Fruit fly (Drosophila melanogaster) whole organism, embryonic: ENCODE data around the gene Ppat-Dpck.
A peak's percentile ranks its signal among the peaks of the same experiment; 100 is the strongest.

ENCODE experiments used
- Atf-2 ChIP-seq: fragments of 200-800 bp; sonication (Bioruptor generic); optimal IDR thresholded peaks from 2 replicates; lab custom pipeline; 2016; ENCODE audit warnings: missing biosample characterization, missing genetic modification characterization
- C15 ChIP-seq: fragments of 200-800 bp; sonication (Bioruptor generic); IDR thresholded peaks from 3 replicates; pipeline ENCODE4 v1.3.6; 2022; ENCODE audit warnings: missing biosample characterization, missing genetic modification characterization
- CG10462 ChIP-seq: fragments of 200-800 bp; sonication (Bioruptor generic); optimal IDR thresholded peaks from 2 replicates; lab custom pipeline; 2016; ENCODE audit warnings: missing biosample characterization, missing genetic modification characterization
- CG11093 ChIP-seq: fragments of 200-800 bp; sonication (Bioruptor generic); IDR thresholded peaks from 3 replicates; pipeline ENCODE4 v1.3.6; 2022; ENCODE audit warnings: missing biosample characterization, missing genetic modification characterization
- CG12391 ChIP-seq: fragments of 200-800 bp; sonication (Bioruptor generic); optimal IDR thresholded peaks from 3 replicates; lab custom pipeline; 2018; ENCODE audit warnings: missing biosample characterization, mild to moderate bottlenecking, missing genetic modification characterization, moderate library complexity
- CG13287 ChIP-seq: fragments of 200-800 bp; sonication (Bioruptor generic); IDR thresholded peaks from 2 replicates; pipeline ENCODE4 v1.3.6; 2022; ENCODE audit warnings: missing biosample characterization, missing genetic modification characterization; ENCODE audit not compliant: partially characterized antibody
- CG13894 ChIP-seq: fragments of 200-800 bp; sonication (Bioruptor generic); optimal IDR thresholded peaks from 3 replicates; lab custom pipeline; 2018; ENCODE audit warnings: missing biosample characterization, mild to moderate bottlenecking, missing genetic modification characterization, moderate library complexity
- CG14710 ChIP-seq: fragments of 200-800 bp; sonication (Bioruptor generic); optimal IDR thresholded peaks from 3 replicates; lab custom pipeline; 2019; ENCODE audit warnings: missing biosample characterization, mild to moderate bottlenecking, missing genetic modification characterization, moderate library complexity
- CG1602 ChIP-seq: fragments of 200-800 bp; sonication (Bioruptor generic); optimal IDR thresholded peaks from 3 replicates; lab custom pipeline; 2016; ENCODE audit warnings: missing biosample characterization, missing genetic modification characterization
- CG17186 ChIP-seq: fragments of 200-800 bp; sonication (Bioruptor generic); optimal IDR thresholded peaks from 3 replicates; lab custom pipeline; 2017; ENCODE audit warnings: missing biosample characterization, missing genetic modification reagents, missing genetic modification characterization
- CG17328 ChIP-seq: fragments of 200-800 bp; sonication (Bioruptor generic); IDR thresholded peaks from 2 replicates; pipeline ENCODE4 v1.3.6; 2022; ENCODE audit warnings: missing biosample characterization, missing genetic modification characterization
- CG17802 ChIP-seq: fragments of 200-800 bp; sonication (Bioruptor generic); optimal IDR thresholded peaks from 2 replicates; lab custom pipeline; 2018; ENCODE audit warnings: missing biosample characterization, mild to moderate bottlenecking, missing genetic modification characterization, moderate library complexity
- CG1792 ChIP-seq: fragments of 200-800 bp; sonication (Bioruptor generic); optimal IDR thresholded peaks from 2 replicates; lab custom pipeline; 2016; ENCODE audit warnings: missing biosample characterization, missing genetic modification characterization
- CG2116 ChIP-seq: fragments of 200-800 bp; sonication (Bioruptor generic); optimal IDR thresholded peaks from 3 replicates; lab custom pipeline; 2018; ENCODE audit warnings: missing biosample characterization, mild to moderate bottlenecking, missing genetic modification characterization
- CG2678 ChIP-seq: fragments of 200-800 bp; sonication (Bioruptor generic); optimal IDR thresholded peaks from 3 replicates; lab custom pipeline; 2019; ENCODE audit warnings: missing biosample characterization, mild to moderate bottlenecking, missing genetic modification characterization, moderate library complexity
- CG2875 ChIP-seq: fragments of 200-800 bp; sonication (Bioruptor generic); optimal IDR thresholded peaks from 2 replicates; lab custom pipeline; 2017; ENCODE audit warnings: missing biosample characterization, mild to moderate bottlenecking, missing genetic modification characterization, missing genetic modification reagents
- CG30403 ChIP-seq: fragments of 200-800 bp; sonication (Bioruptor generic); optimal IDR thresholded peaks from 3 replicates; lab custom pipeline; 2016; ENCODE audit warnings: missing biosample characterization, missing genetic modification characterization
- CG4617 ChIP-seq: fragments of 200-800 bp; sonication (Bioruptor generic); optimal IDR thresholded peaks from 3 replicates; lab custom pipeline; 2016; ENCODE audit warnings: missing biosample characterization, missing genetic modification characterization, borderline replicate concordance
- CG5953 ChIP-seq: fragments of 200-800 bp; sonication (Bioruptor generic); IDR thresholded peaks from 2 replicates; pipeline ENCODE4 v1.3.6; 2022; ENCODE audit warnings: missing biosample characterization, missing genetic modification characterization
- CG6813 ChIP-seq: fragments of 200-800 bp; sonication (Bioruptor generic); optimal IDR thresholded peaks from 2 replicates; lab custom pipeline; 2017; ENCODE audit warnings: missing biosample characterization, missing genetic modification characterization, mild to moderate bottlenecking, moderate library complexity, missing genetic modification reagents
- CG6854 ChIP-seq: fragments of 200-800 bp; sonication (Bioruptor generic); optimal IDR thresholded peaks from 3 replicates; lab custom pipeline; 2017; ENCODE audit warnings: missing biosample characterization, mild to moderate bottlenecking, missing genetic modification characterization
- Camta ChIP-seq: fragments of 200-800 bp; sonication (Bioruptor generic); optimal IDR thresholded peaks from 2 replicates; lab custom pipeline; 2016; ENCODE audit warnings: missing biosample characterization, missing genetic modification characterization
- Dfd ChIP-seq, 2 experiments: fragments of >200 bp; optimal IDR thresholded peaks; 2 replicates each; lab custom pipeline; 2017; ENCODE audit warnings: missing biosample characterization in 2 of 2, missing genetic modification characterization in 2 of 2
- Dll ChIP-seq: fragments of 200-800 bp; sonication (Bioruptor generic); IDR thresholded peaks from 4 replicates; pipeline ENCODE4 v1.3.6; 2022; ENCODE audit warnings: missing biosample characterization, missing genetic modification characterization; ENCODE audit not compliant: partially characterized antibody
- Dp ChIP-seq: fragments of 200-800 bp; sonication (Bioruptor generic); optimal IDR thresholded peaks from 2 replicates; lab custom pipeline; 2018; ENCODE audit warnings: missing biosample characterization, mild to moderate bottlenecking, missing genetic modification characterization, moderate library complexity
- HmgD ChIP-seq: fragments of 200-800 bp; sonication (Bioruptor generic); optimal IDR thresholded peaks from 3 replicates; lab custom pipeline; 2016; ENCODE audit warnings: missing biosample characterization, missing genetic modification characterization
- Lhr ChIP-seq: fragments of 200-800 bp; sonication (Bioruptor generic); optimal IDR thresholded peaks from 3 replicates; lab custom pipeline; 2017; ENCODE audit warnings: mild to moderate bottlenecking, missing biosample characterization, missing genetic modification reagents, missing genetic modification characterization
- Myb ChIP-seq: fragments of 200-800 bp; sonication (Bioruptor generic); optimal IDR thresholded peaks from 2 replicates; lab custom pipeline; 2016; ENCODE audit warnings: missing biosample characterization, missing genetic modification characterization
- Nf-YA ChIP-seq: fragments of 200-800 bp; sonication (Bioruptor generic); IDR thresholded peaks from 2 replicates; pipeline ENCODE4 v1.3.6; 2022; ENCODE audit warnings: missing biosample characterization, missing genetic modification characterization
- Six4 ChIP-seq: fragments of 200-800 bp; sonication (Bioruptor generic); optimal IDR thresholded peaks from 2 replicates; lab custom pipeline; 2016; ENCODE audit warnings: missing biosample characterization, missing genetic modification characterization
- Sry-β ChIP-seq: fragments of 200-800 bp; sonication (Bioruptor generic); optimal IDR thresholded peaks from 2 replicates; lab custom pipeline; 2018; ENCODE audit warnings: missing biosample characterization, mild to moderate bottlenecking, missing genetic modification characterization, moderate library complexity
- Vsx1 ChIP-seq: fragments of 200-800 bp; sonication (Bioruptor generic); optimal IDR thresholded peaks from 2 replicates; lab custom pipeline; 2017; ENCODE audit warnings: missing biosample characterization, mild to moderate bottlenecking, missing genetic modification characterization, missing genetic modification reagents
- YL-1 ChIP-seq: fragments of 200-800 bp; sonication (Bioruptor generic); optimal IDR thresholded peaks from 3 replicates; lab custom pipeline; 2017; ENCODE audit warnings: missing biosample characterization, mild to moderate bottlenecking, missing genetic modification characterization
- aop ChIP-seq: fragments of 200-800 bp; sonication (Bioruptor generic); IDR thresholded peaks from 2 replicates; pipeline ENCODE4 v1.3.6; 2022; ENCODE audit warnings: missing biosample characterization, missing genetic modification characterization
- ato ChIP-seq: fragments of 200-800 bp; sonication (Bioruptor generic); IDR thresholded peaks from 2 replicates; pipeline ENCODE4 v1.3.6; 2022; ENCODE audit warnings: missing biosample characterization, missing genetic modification characterization; ENCODE audit not compliant: partially characterized antibody
- br ChIP-seq: fragments of >200 bp; optimal IDR thresholded peaks from 2 replicates; lab custom pipeline; 2017
- da ChIP-seq: fragments of 200-800 bp; sonication (Bioruptor generic); optimal IDR thresholded peaks from 2 replicates; lab custom pipeline; 2016; ENCODE audit warnings: missing biosample characterization, missing genetic modification characterization
- dpn ChIP-seq, 2 experiments: fragments of 200-800 bp; sonication (Bioruptor generic); optimal IDR thresholded peaks; 3 replicates each; lab custom pipeline; 2016; ENCODE audit warnings: missing biosample characterization in 2 of 2, missing genetic modification characterization in 2 of 2
- dysf ChIP-seq: fragments of 200-800 bp; sonication (Bioruptor generic); IDR thresholded peaks from 3 replicates; pipeline ENCODE4 v1.3.6; 2022; ENCODE audit warnings: missing biosample characterization, missing genetic modification characterization
- fu2 ChIP-seq: fragments of 200-800 bp; sonication (Bioruptor generic); optimal IDR thresholded peaks from 2 replicates; lab custom pipeline; 2016; ENCODE audit warnings: missing biosample characterization, missing genetic modification characterization
- inv ChIP-seq: fragments of 200-800 bp; sonication (Bioruptor generic); IDR thresholded peaks from 2 replicates; pipeline ENCODE4 v1.3.6; 2022; ENCODE audit warnings: missing biosample characterization, missing genetic modification characterization; ENCODE audit not compliant: partially characterized antibody
- nmo ChIP-seq: fragments of 200-800 bp; sonication (Bioruptor generic); optimal IDR thresholded peaks from 2 replicates; lab custom pipeline; 2018; ENCODE audit warnings: missing biosample characterization, mild to moderate bottlenecking, missing genetic modification characterization, moderate library complexity
- phol ChIP-seq: fragments of 200-800 bp; sonication (Bioruptor generic); optimal IDR thresholded peaks from 3 replicates; lab custom pipeline; 2018; ENCODE audit warnings: missing biosample characterization, mild to moderate bottlenecking, missing genetic modification characterization, moderate library complexity
- pzg ChIP-seq: fragments of 200-800 bp; sonication (Bioruptor generic); optimal IDR thresholded peaks from 3 replicates; lab custom pipeline; 2018; ENCODE audit warnings: missing biosample characterization, mild to moderate bottlenecking, missing genetic modification characterization, moderate library complexity
- shn ChIP-seq: fragments of 200-800 bp; sonication (Bioruptor generic); optimal IDR thresholded peaks from 3 replicates; lab custom pipeline; 2016; ENCODE audit warnings: missing biosample characterization, missing genetic modification characterization
- stc ChIP-seq: fragments of 200-800 bp; sonication (Bioruptor generic); IDR thresholded peaks from 2 replicates; pipeline ENCODE4 v1.3.6; 2022; ENCODE audit warnings: missing biosample characterization, missing genetic modification characterization
- stwl ChIP-seq: fragments of 200-800 bp; sonication (Bioruptor generic); optimal IDR thresholded peaks from 3 replicates; lab custom pipeline; 2018; ENCODE audit warnings: missing biosample characterization, mild to moderate bottlenecking, missing genetic modification characterization, moderate library complexity
- toy ChIP-seq: fragments of 200-800 bp; sonication (Bioruptor generic); IDR thresholded peaks from 2 replicates; pipeline ENCODE4 v1.3.6; 2022; ENCODE audit warnings: missing biosample characterization, missing genetic modification characterization

Gene Ppat-Dpck

dm6 chr3L:5779476-5780401 is 11.1 kb upstream of the Ppat-Dpck start, which contains the start of the genes Myt1, PGRP-LD and Pmi (continued):
- TF ChIP-seq phol, result no peak
- peak; percentile 16; the same call in 1 of the 2 replicates for TF ChIP-seq CG13287 (GFP tag; lab: Robert Waterston, UW)
- TF ChIP-seq aop, result no peak
- TF ChIP-seq Dll (GFP tag; lab: Robert Waterston, UW), result 0 out of 4 replicates have a peak, but pooled peaks have one; percentile 23
- no peak for TF ChIP-seq da (GFP tag; lab: Kevin White, UChicago)
- no peak for TF ChIP-seq br (lab: Kevin White, UChicago)
- TF ChIP-seq Nf-YA (GFP tag; lab: Robert Waterston, UW), result no peak
- TF ChIP-seq Vsx1 (GFP tag; lab: Kevin White, UChicago), result no peak
- TF ChIP-seq nmo (GFP tag; lab: Kevin White, UChicago), result peak; percentile 24
- TF ChIP-seq CG4617 (GFP tag; lab: Kevin White, UChicago), result peak; percentile 21
- no peak for TF ChIP-seq Six4
- TF ChIP-seq Dp (GFP tag; lab: Kevin White, UChicago), result peak; percentile 86
- peak; percentile 27 for TF ChIP-seq CG12391 (tag; lab: Kevin White, UChicago)
- TF ChIP-seq CG13894, result no peak
- TF ChIP-seq CG1602, result no peak
- no peak for TF ChIP-seq C15 (GFP tag; lab: Robert Waterston, UW)
- TF ChIP-seq inv (GFP tag; lab: Robert Waterston, UW), result 0 out of 2 replicates have a peak, but pooled peaks have one; percentile 7
- TF ChIP-seq Myb (GFP tag; lab: Kevin White, UChicago), result peak; percentile 38
- TF ChIP-seq CG14710 (tag; lab: Kevin White, UChicago), result peak; percentile 49
- TF ChIP-seq CG11093, result no peak
- TF ChIP-seq shn (GFP tag; lab: Kevin White, UChicago), result no peak
- TF ChIP-seq CG2116 (GFP tag; lab: Kevin White, UChicago), result peak; percentile 32
- TF ChIP-seq CG10462, result no peak
- TF ChIP-seq CG30403 (GFP tag; lab: Kevin White, UChicago), result peak; percentile 13
- no peak for TF ChIP-seq dysf (GFP tag; lab: Robert Waterston, UW)
- TF ChIP-seq Atf-2 (GFP tag; lab: Kevin White, UChicago), result no peak
- no peak for TF ChIP-seq fu2 (GFP tag; lab: Kevin White, UChicago)
- TF ChIP-seq stwl (tag; lab: Kevin White, UChicago), result peak; percentile 5

dm6 chr3L:5777114-5777513 is 8.5 kb upstream of the Ppat-Dpck start, which contains the start of gene vito:
Gene vito, minus strand, starts transcription at chr3L:5777333.
- TF ChIP-seq CG5953 (no peak), CG2678 (tag; lab: Kevin White, UChicago) (no peak), stc (no peak), CG17802 (tag; lab: Kevin White, UChicago) (no peak), CG14710 (tag; lab: Kevin White, UChicago) (no peak), CG1792 (GFP tag; lab: Kevin White, UChicago) (no peak), Dfd (GFP tag; optimal IDR thresholded peaks at IDR 0.05; lab: Kevin White, UChicago) (no peak), C15 (GFP tag; lab: Robert Waterston, UW) (no peak), Camta (no peak), HmgD (GFP tag; lab: Kevin White, UChicago) (no peak), CG17186 (GFP tag; lab: Kevin White, UChicago) (no peak), toy (GFP tag; lab: Robert Waterston, UW) (no peak), CG2875 (GFP tag; lab: Kevin White, UChicago) (no peak), Sry-β (no peak), YL-1 (GFP tag; lab: Kevin White, UChicago) (peak; percentile 28), Lhr (GFP tag; lab: Kevin White, UChicago) (no peak), CG6854 (GFP tag; lab: Kevin White, UChicago) (no peak), CG4617 (GFP tag; lab: Kevin White, UChicago) (no peak), ato (GFP tag; lab: Robert Waterston, UW) (no peak), CG13287 (GFP tag; lab: Robert Waterston, UW) (0 out of 2 replicates have a peak, but pooled peaks have one; percentile 14), dpn (GFP tag; optimal IDR thresholded peaks at IDR 0.05; lab: Kevin White, UChicago) (no peak), pzg (GFP tag; lab: Kevin White, UChicago) (peak; percentile 16), CG17328 (no peak), CG6813 (GFP tag; lab: Kevin White, UChicago) (no peak)
